Fruit fly (Drosophila melanogaster) whole organism, adult: Measurements from ENCODE around the gene CG5194.

Experiments used
- CG11617 ChIP-seq: fragments of 200-800 bp; sonication (Bioruptor generic); optimal IDR thresholded peaks from 2 replicates; lab custom pipeline; 2017; ENCODE audit warnings: mild to moderate bottlenecking, missing biosample characterization, missing genetic modification reagents, missing genetic modification characterization
- CG12768 ChIP-seq: fragments of 200-800 bp; sonication (Bioruptor generic); optimal IDR thresholded peaks from 2 replicates; lab custom pipeline; 2017; ENCODE audit warnings: missing biosample characterization, missing genetic modification characterization, mild to moderate bottlenecking, moderate library complexity, missing genetic modification reagents
- CG7045 ChIP-seq: fragments of 200-800 bp; sonication (Bioruptor generic); optimal IDR thresholded peaks from 2 replicates; lab custom pipeline; 2017; ENCODE audit warnings: missing biosample characterization, mild to moderate bottlenecking, missing genetic modification characterization
- CG7101 ChIP-seq: fragments of 200-800 bp; sonication (Bioruptor generic); optimal IDR thresholded peaks from 2 replicates; lab custom pipeline; 2018; ENCODE audit warnings: missing biosample characterization, mild to moderate bottlenecking, missing genetic modification characterization, moderate library complexity
- Mnt ChIP-seq: fragments of 200-800 bp; sonication (Bioruptor generic); optimal IDR thresholded peaks from 2 replicates; lab custom pipeline; 2016; ENCODE audit warnings: missing biosample characterization, mild to moderate bottlenecking, missing genetic modification characterization
- bab1 ChIP-seq: fragments of 200-800 bp; sonication (Bioruptor generic); optimal IDR thresholded peaks from 3 replicates; lab custom pipeline; 2019; ENCODE audit warnings: missing biosample characterization, mild to moderate bottlenecking, missing genetic modification characterization, moderate library complexity
- cic ChIP-seq: fragments of 200-800 bp; sonication (Bioruptor generic); optimal IDR thresholded peaks from 2 replicates; lab custom pipeline; 2017; ENCODE audit warnings: missing biosample characterization, mild to moderate bottlenecking, missing genetic modification characterization, moderate library complexity
- kay ChIP-seq: fragments of 200-800 bp; sonication (Bioruptor generic); peaks from one replicate; lab custom pipeline; 2016; ENCODE audit warnings: missing biosample characterization, missing genetic modification characterization, borderline replicate concordance
- ovo ChIP-seq: fragments of 200-800 bp; sonication (Bioruptor generic); optimal IDR thresholded peaks from 2 replicates; lab custom pipeline; 2016; ENCODE audit warnings: missing biosample characterization, missing genetic modification characterization
- tj ChIP-seq: fragments of 200-800 bp; sonication (Bioruptor generic); optimal IDR thresholded peaks from 3 replicates; lab custom pipeline; 2017; ENCODE audit warnings: missing biosample characterization, mild to moderate bottlenecking, missing genetic modification characterization, moderate library complexity
- toe ChIP-seq: fragments of 200-800 bp; sonication (Bioruptor generic); optimal IDR thresholded peaks from 2 replicates; lab custom pipeline; 2016; ENCODE audit warnings: missing biosample characterization, missing genetic modification characterization

dm6 chr3L:9045318-9045717 lies 35.7 kb upstream of the CG5194 start:
- no peak for TF ChIP-seq cic (GFP tag; lab: Kevin White, UChicago)
- no peak for TF ChIP-seq CG7045
- TF ChIP-seq tj (GFP tag; lab: Kevin White, UChicago): no peak
- TF ChIP-seq kay (GFP tag; lab: Kevin White, UChicago): no peak
- TF ChIP-seq CG7101 (tag; lab: Kevin White, UChicago): no peak
- no peak for TF ChIP-seq ovo
- TF ChIP-seq CG11617 (GFP tag; lab: Kevin White, UChicago): no peak
- TF ChIP-seq CG12768 (GFP tag; lab: Kevin White, UChicago): no peak
- no peak for TF ChIP-seq toe
- TF ChIP-seq Mnt (GFP tag; lab: Kevin White, UChicago): no peak
- TF ChIP-seq bab1 (GFP tag; lab: Kevin White, UChicago): no peak
